Worm (Caenorhabditis elegans) whole organism, early embryonic: Measurements from ENCODE around the gene F20D6.1.

Experiments used
- F13C5.2 ChIP-seq: sonication (generic microtip); optimal IDR thresholded peaks from 2 replicates; lab custom pipeline; 2017; ENCODE audit warnings: mild to moderate bottlenecking, missing genetic modification characterization, inconsistent platforms, missing compliant biosample characterization
- ama-1 ChIP-seq: fragments of 150-350 bp; optimal IDR thresholded peaks from 2 replicates; lab custom pipeline; 2014
- ceh-13 ChIP-seq: fragments of 200-800 bp; sonication (Bioruptor generic); optimal IDR thresholded peaks from 2 replicates; lab custom pipeline; 2018; ENCODE audit warnings: mild to moderate bottlenecking, missing genetic modification characterization, missing compliant biosample characterization
- ceh-36 ChIP-seq: sonication (generic microtip); optimal IDR thresholded peaks from 2 replicates; lab custom pipeline; 2016; ENCODE audit warnings: missing genetic modification characterization, inconsistent platforms, missing compliant biosample characterization
- flt-1 ChIP-seq: fragments of 200-800 bp; sonication (Bioruptor generic); IDR thresholded peaks from 2 replicates; pipeline ENCODE4 v1.3.6; 2022; ENCODE audit warnings: missing genetic modification characterization, missing compliant biosample characterization
- hmbx-1 ChIP-seq: sonication (generic microtip); optimal IDR thresholded peaks from 2 replicates; lab custom pipeline; 2016; ENCODE audit warnings: mild to moderate bottlenecking, missing genetic modification characterization, missing compliant biosample characterization
- hmg-4 ChIP-seq: fragments of 200-800 bp; sonication (Bioruptor generic); optimal IDR thresholded peaks from 2 replicates; lab custom pipeline; 2018; ENCODE audit warnings: mild to moderate bottlenecking, missing genetic modification characterization, missing compliant biosample characterization
- hnd-1 ChIP-seq: sonication (generic microtip); optimal IDR thresholded peaks from 2 replicates; lab custom pipeline; 2016; ENCODE audit warnings: missing genetic modification characterization, missing compliant biosample characterization
- pes-1 ChIP-seq: fragments of 200-800 bp; sonication (Bioruptor generic); IDR thresholded peaks from 2 replicates; pipeline ENCODE4 v1.3.6; 2022; ENCODE audit warnings: missing genetic modification reagents, missing genetic modification characterization, missing compliant biosample characterization
- scrt-1 ChIP-seq: fragments of 200-800 bp; sonication (Bioruptor generic); IDR thresholded peaks from 2 replicates; pipeline ENCODE4 v1.3.6; 2022; ENCODE audit warnings: missing genetic modification characterization, missing compliant biosample characterization
- sea-1 ChIP-seq: fragments of 200-800 bp; sonication (Bioruptor generic); conservative IDR thresholded peaks from 2 replicates; pipeline ENCODE4 v1.3.6; 2022; ENCODE audit warnings: missing genetic modification characterization, missing compliant biosample characterization
- tbx-11 ChIP-seq: fragments of 200-800 bp; sonication (Bioruptor generic); IDR thresholded peaks from 2 replicates; pipeline ENCODE4 v1.3.6; 2022; ENCODE audit warnings: missing genetic modification characterization, missing compliant biosample characterization
- tra-4 ChIP-seq: sonication (generic microtip); optimal IDR thresholded peaks from 2 replicates; lab custom pipeline; 2017; ENCODE audit warnings: missing genetic modification characterization, missing compliant biosample characterization

DNA sequence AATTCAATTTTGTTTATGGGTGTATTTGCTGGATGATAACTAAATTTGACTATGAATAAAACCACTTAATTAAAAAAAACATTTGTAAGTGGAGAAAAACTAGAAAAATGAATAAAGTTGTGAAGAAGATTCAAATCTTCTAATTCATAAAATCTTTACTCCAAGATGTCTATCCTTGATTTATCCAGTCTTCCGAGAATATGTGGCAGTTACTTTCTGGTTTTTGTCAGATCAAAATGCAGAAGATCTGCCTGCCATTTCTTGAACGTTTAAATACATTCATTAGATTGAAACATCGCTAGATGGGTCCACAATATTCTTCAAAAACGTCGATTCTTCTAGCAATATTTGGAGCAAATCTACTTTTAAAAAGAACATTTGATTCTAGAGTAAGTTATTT lies 4.8 kb upstream of the F20D6.1 start, which contains the start of gene F20D6.2:
- TF ChIP-seq ama-1 (lab: Kevin White, UChicago) (no peak), hmbx-1 (no peak), flt-1 (GFP tag; lab: Robert Waterston, UW) (no peak), scrt-1 (no peak), sea-1 (GFP tag; lab: Robert Waterston, UW) (no peak), hnd-1 (no peak), tra-4 (no peak), hmg-4 (GFP tag; lab: Kevin White, UChicago) (no peak), ceh-13 (GFP tag; lab: Kevin White, UChicago) (no peak), F13C5.2 (no peak), pes-1 (GFP tag; lab: Robert Waterston, UW) (no peak), ceh-36 (no peak), tbx-11 (GFP tag; lab: Robert Waterston, UW) (no peak)
